Worm (Caenorhabditis elegans): ENCODE data around the gene lars-1.

DNA sequence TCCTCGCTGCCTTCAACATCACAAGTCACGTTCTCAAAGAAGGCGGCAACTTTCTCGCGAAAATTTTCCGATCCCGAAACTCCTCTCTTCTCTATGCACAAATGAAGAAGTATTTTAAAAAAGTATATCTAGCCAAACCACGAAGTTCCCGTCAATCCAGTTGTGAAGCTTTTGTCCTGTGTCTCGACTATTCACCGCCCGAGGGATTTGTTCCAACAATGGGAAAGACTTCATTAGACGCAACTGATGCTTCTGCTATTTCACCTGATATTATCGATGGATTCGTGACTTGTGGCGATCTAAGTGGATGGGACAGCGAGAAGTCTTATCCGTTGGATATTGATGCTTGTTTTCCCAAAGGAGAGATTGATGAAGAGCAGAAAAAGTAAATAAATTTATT is 18.4 kb upstream of the lars-1 start:
- TF ChIP-seq ets-7 (tag; optimal IDR thresholded peaks at IDR 0.05) (no peak), ceh-13 (GFP tag; optimal IDR thresholded peaks at IDR 0.05) (no peak), scrt-1 (GFP tag; IDR thresholded peaks at IDR 0.05) (no peak), hmg-4 (GFP tag; optimal IDR thresholded peaks at IDR 0.05) (no peak), ama-1 (optimal IDR thresholded peaks at IDR 0.05) (no peak), aly-1 (tag; optimal IDR thresholded peaks at IDR 0.05) (no peak), tra-4 (tag; optimal IDR thresholded peaks at IDR 0.05) (no peak), tbx-37 (GFP tag; conservative IDR thresholded peaks at IDR 0.05) (no peak), ceh-36 (tag; optimal IDR thresholded peaks at IDR 0.05) (no peak), B0310.2 (tag; optimal IDR thresholded peaks at IDR 0.05) (no peak), tbx-11 (GFP tag; IDR thresholded peaks at IDR 0.05) (no peak)
